Worm (Caenorhabditis elegans): ENCODE measurements around the gene D2085.7.

DNA sequence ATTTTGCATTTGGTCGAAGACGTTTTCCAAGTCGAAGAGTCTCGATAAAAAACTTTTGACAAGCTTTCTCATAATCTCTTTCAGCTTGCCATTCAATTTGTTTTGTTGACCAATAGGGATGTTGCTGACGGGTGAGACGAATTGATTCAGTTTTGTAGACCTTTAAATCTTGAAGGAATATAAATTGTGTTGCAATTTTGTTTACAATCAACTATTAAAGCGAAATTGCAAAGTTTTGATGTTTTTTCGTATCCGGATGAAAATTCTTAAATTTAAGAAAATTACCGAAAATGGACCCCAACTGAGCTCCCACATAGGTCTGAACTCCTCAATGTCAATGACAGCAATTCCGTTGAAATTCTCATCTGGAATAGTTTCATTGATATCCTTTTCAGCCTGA lies 25.0 kb upstream of the D2085.7 start:
- TF ChIP-seq dao-5 (tag; optimal IDR thresholded peaks at IDR 0.05) (no peak), him-1 (tag; optimal IDR thresholded peaks at IDR 0.05) (no peak)
